Worm (Caenorhabditis elegans): ENCODE results near the gene F46F2.5.

DNA sequence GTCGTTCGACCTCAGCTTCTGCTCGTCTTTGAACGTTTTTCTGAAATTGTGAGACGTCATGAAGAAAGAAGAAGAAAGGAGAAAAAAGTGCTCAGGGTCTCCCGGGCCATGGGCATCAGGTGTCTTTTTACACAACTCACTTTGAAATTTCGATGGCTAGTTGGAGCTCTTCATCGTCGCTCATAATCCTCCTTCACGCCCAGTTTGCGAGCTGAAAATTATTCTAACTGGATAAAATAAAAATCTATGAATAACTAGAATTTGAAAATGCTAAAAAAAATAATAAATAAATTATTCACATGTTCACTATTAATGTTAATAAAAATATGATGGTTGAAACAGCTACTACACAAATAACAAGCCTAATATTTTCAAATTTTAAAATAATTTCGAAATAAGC lies 16.3 kb upstream of the F46F2.5 start, which contains the start of gene piki-1:
- TF ChIP-seq flt-1 (GFP tag; IDR thresholded peaks at IDR 0.05) = no peak
- TF ChIP-seq ama-1 (optimal IDR thresholded peaks at IDR 0.05) = no peak
- TF ChIP-seq F13C5.2 (tag; optimal IDR thresholded peaks at IDR 0.05) = no peak
- no peak for TF ChIP-seq ets-7 (tag; optimal IDR thresholded peaks at IDR 0.05)
- TF ChIP-seq ceh-36 (tag; optimal IDR thresholded peaks at IDR 0.05) = no peak
- TF ChIP-seq scrt-1 (GFP tag; IDR thresholded peaks at IDR 0.05) = no peak
- no peak for TF ChIP-seq tbx-11 (GFP tag; IDR thresholded peaks at IDR 0.05)
- TF ChIP-seq ceh-13 (GFP tag; optimal IDR thresholded peaks at IDR 0.05) = no peak
- no peak for TF ChIP-seq pes-1 (GFP tag; IDR thresholded peaks at IDR 0.05)

Data from whole organism, early embryonic.